Worm (Caenorhabditis elegans): ENCODE results near the gene Y102A11A.3.
A peak's percentile ranks its signal among the peaks of the same experiment; 100 is the strongest.

Y102A11A.3 gene

ce11 chrX:2043224-2043623 lies 24.3 kb downstream of the Y102A11A.3 start:
- TF ChIP-seq nfya-1 (tag; optimal IDR thresholded peaks at IDR 0.05; ENCODE audit: borderline replicate concordance, insufficient read depth) (no peak), ztf-18 (tag; optimal IDR thresholded peaks at IDR 0.05) (no peak), K12H6.12 (tag; optimal IDR thresholded peaks at IDR 0.05) (peak; percentile 23), madf-3 (GFP tag; IDR thresholded peaks at IDR 0.05) (no peak)

- TF ChIP-seq zim-3 (tag; optimal IDR thresholded peaks at IDR 0.05) (no peak), B0019.2 (GFP tag; conservative IDR thresholded peaks at IDR 0.05) (no peak), K12H6.12 (tag; optimal IDR thresholded peaks at IDR 0.05) (no peak), aptf-2 (GFP tag; conservative IDR thresholded peaks at IDR 0.05) (no peak), K11D2.4 (GFP tag; IDR thresholded peaks at IDR 0.05) (no peak), nfyb-1 (GFP tag; IDR thresholded peaks at IDR 0.05) (no peak), akir-1 (GFP tag; optimal IDR thresholded peaks at IDR 0.05) (no peak), somi-1 (GFP tag; optimal IDR thresholded peaks at IDR 0.05) (no peak), F57A8.1 (GFP tag; optimal IDR thresholded peaks at IDR 0.05) (no peak), C06A6.2 (GFP tag; conservative IDR thresholded peaks at IDR 0.05) (no peak), egl-18 (GFP tag; IDR thresholded peaks at IDR 0.05) (no peak), ets-4 (GFP tag; optimal IDR thresholded peaks at IDR 0.05) (no peak), nhr-80 (tag; optimal IDR thresholded peaks at IDR 0.05) (no peak), gei-17 (GFP tag; optimal IDR thresholded peaks at IDR 0.05) (no peak), pha-4 (tag; optimal IDR thresholded peaks at IDR 0.05) (no peak), hrde-1 (tag; optimal IDR thresholded peaks at IDR 0.05; ENCODE audit: borderline replicate concordance) (no peak), ztf-22 (GFP tag; optimal IDR thresholded peaks at IDR 0.05) (no peak), pbrm-1 (GFP tag; IDR thresholded peaks at IDR 0.05) (no peak), hsf-1 (GFP tag; IDR thresholded peaks at IDR 0.05) (no peak)
Measured at ce11 chrX:2044541-2045168, 25.7 kb downstream of the Y102A11A.3 start.

DNA sequence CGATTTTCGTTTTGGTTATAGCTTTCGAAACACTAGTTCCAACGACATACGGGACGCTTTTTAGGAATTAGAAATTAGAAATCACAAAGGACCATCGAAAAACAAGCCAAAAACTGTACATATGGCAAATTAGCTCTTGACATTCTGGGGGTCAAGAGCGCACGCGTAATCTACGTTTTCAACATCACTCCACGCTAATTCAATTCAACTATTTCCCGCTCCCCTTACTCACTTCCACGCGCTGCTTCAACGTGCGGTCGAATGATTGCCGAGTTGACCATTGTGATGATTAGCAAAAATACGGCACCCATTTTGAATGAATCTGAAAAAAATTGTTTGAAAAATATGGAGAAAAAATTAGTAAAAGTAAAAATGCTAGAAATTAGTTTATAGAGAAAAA lies 26.7 kb downstream of the Y102A11A.3 start:
- TF ChIP-seq Y67H2A.10 (GFP tag; conservative IDR thresholded peaks at IDR 0.05): no peak
- TF ChIP-seq Y53F4B.3 (GFP tag; IDR thresholded peaks at IDR 0.05): no peak
- no peak for TF ChIP-seq T26A5.8 (tag; optimal IDR thresholded peaks at IDR 0.05)
- no peak for TF ChIP-seq K12H6.12 (tag; optimal IDR thresholded peaks at IDR 0.05)
- TF ChIP-seq lin-26 (GFP tag; IDR thresholded peaks at IDR 0.05): no peak
- TF ChIP-seq cebp-2 (GFP tag; IDR thresholded peaks at IDR 0.05): no peak
- no peak for TF ChIP-seq lin-40 (tag; optimal IDR thresholded peaks at IDR 0.05)
- TF ChIP-seq ceh-58 (GFP tag; IDR thresholded peaks at IDR 0.05): no peak
- TF ChIP-seq repo-1 (tag; optimal IDR thresholded peaks at IDR 0.05): no peak
- TF ChIP-seq madf-8 (GFP tag; conservative IDR thresholded peaks at IDR 0.05): no peak
- TF ChIP-seq hmg-20 (GFP tag; IDR thresholded peaks at IDR 0.05): no peak
- no peak for TF ChIP-seq lin-35 (GFP tag; optimal IDR thresholded peaks at IDR 0.05)

- TF ChIP-seq unc-62 (GFP tag; optimal IDR thresholded peaks at IDR 0.05) (peak; percentile 79), egl-44 (GFP tag; IDR thresholded peaks at IDR 0.05) (peak; percentile 49; the same call in 1 of the 2 replicates), D2030.7 (GFP tag; IDR thresholded peaks at IDR 0.05) (no peak), nfyb-1 (GFP tag; IDR thresholded peaks at IDR 0.05) (0 out of 2 replicates have a peak, but pooled peaks have one; percentile 37), Y95B8A.8 (GFP tag; IDR thresholded peaks at IDR 0.05) (no peak), chd-7 (tag; optimal IDR thresholded peaks at IDR 0.05) (no peak), pha-4 (tag; optimal IDR thresholded peaks at IDR 0.05) (no peak)
Measured at ce11 chrX:2046124-2046722, 27.3 kb downstream of the Y102A11A.3 start, which contains the start of gene igcm-4. Gene igcm-4, minus strand, starts transcription at chrX:2046360.
